Comparison of ENCODE assay signal across 4 fruit fly cellular contexts in the genomic region with DNA sequence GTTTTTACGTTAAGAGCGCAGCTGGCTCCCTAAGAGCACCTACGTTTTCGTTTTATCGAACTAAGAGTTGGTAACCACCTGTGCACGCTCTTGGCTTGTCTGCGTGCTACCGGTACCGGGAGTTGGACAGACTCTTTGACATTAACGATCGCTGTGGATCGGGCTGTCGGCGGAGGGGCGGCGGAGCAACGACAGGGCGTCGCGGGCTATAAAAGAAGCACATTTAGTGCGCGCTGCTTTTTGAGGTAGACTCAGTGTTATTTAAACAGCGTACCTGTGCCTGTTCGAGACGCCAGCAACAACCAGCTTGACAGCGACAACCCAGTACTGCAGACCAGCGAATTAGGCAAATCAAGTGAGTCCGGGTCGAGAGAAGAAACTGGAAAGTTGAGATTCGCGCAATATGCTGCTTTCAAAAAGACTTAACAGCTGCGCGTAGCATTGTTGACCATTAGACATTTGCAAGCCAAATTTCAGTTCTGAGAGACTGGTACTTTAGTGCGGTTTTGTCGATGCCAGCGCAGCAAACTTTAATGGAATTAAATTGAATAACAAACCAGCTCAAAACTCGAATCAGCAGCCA.
A peak's percentile ranks its signal among the peaks of the same experiment; 100 is the strongest.
TF ChIP-seq lines count a peak whose summit lies in the region.

No protein-coding gene starts in this region.

- TF ChIP-seq CTCF in whole organism, embryonic (GFP tag; optimal IDR thresholded peaks at IDR 0.05; lab: Kevin White, UChicago) = no peak

TF ChIP-seq in whole organism, embryonic, 481 proteins besides CTCF, POLR2A, EP300 and RAD21 (continues in another document):
- TF ChIP-seq onecut (GFP tag; IDR thresholded peaks at IDR 0.05; lab: Robert Waterston, UW) (0 out of 2 replicates have a peak, but pooled peaks have one; percentile 17), CG6765 (GFP tag; optimal IDR thresholded peaks at IDR 0.05; lab: Kevin White, UChicago) (peak; percentile 21), bbx (GFP tag; IDR thresholded peaks at IDR 0.05; lab: Robert Waterston, UW; ENCODE audit: partially characterized antibody) (0 out of 2 replicates have a peak, but pooled peaks have one; percentile 23), dpn (GFP tag; optimal IDR thresholded peaks at IDR 0.05; lab: Kevin White, UChicago) (no peak), sens (GFP tag; lab: Kevin White, UChicago) (peak; percentile 28), Adf1 (GFP tag; IDR thresholded peaks at IDR 0.05; lab: Robert Waterston, UW) (peak; percentile 60; the same call in 1 of the 2 replicates), Fer3 (tag; optimal IDR thresholded peaks at IDR 0.05; lab: Kevin White, UChicago) (no peak), Awh (GFP tag; IDR thresholded peaks at IDR 0.05; lab: Robert Waterston, UW) (peak; percentile 34; the same call in 1 of the 2 replicates), Stat92E (GFP tag; optimal IDR thresholded peaks at IDR 0.05; lab: Kevin White, UChicago) (no peak), B-H2 (GFP tag; optimal IDR thresholded peaks at IDR 0.05; lab: Kevin White, UChicago) (peak; percentile 2), Trl (optimal IDR thresholded peaks at IDR 0.05; lab: Kevin White, UChicago) (peak; percentile 42 to 49), Trl (GFP tag; optimal IDR thresholded peaks at IDR 0.05; lab: Kevin White, UChicago) (no peak), Med (GFP tag; lab: Kevin White, UChicago) (peak; percentile 76), mld (GFP tag; IDR thresholded peaks at IDR 0.05; lab: Robert Waterston, UW; ENCODE audit: partially characterized antibody) (0 out of 3 replicates have a peak, but pooled peaks have one; percentile 36), kni (GFP tag; optimal IDR thresholded peaks at IDR 0.05; lab: Kevin White, UChicago) (peak; percentile 44), chinmo (GFP tag; IDR thresholded peaks at IDR 0.05; lab: Robert Waterston, UW; ENCODE audit: partially characterized antibody) (0 out of 4 replicates have a peak, but pooled peaks have one; percentile 75), CG14860 (GFP tag; IDR thresholded peaks at IDR 0.05; lab: Robert Waterston, UW; ENCODE audit: partially characterized antibody) (0 out of 3 replicates have a peak, but pooled peaks have one; percentile 21), CG3163 (GFP tag; optimal IDR thresholded peaks at IDR 0.05; lab: Kevin White, UChicago) (peak; percentile 96)

TF ChIP-seq in whole organism, prepupa, 60 proteins besides CTCF, POLR2A, EP300 and RAD21 (continues in another document):
- TF ChIP-seq CG16779 (tag; optimal IDR thresholded peaks at IDR 0.05; lab: Kevin White, UChicago) (no peak), fd85E (GFP tag; optimal IDR thresholded peaks at IDR 0.05; lab: Kevin White, UChicago) (no peak), Eip75B (GFP tag; optimal IDR thresholded peaks at IDR 0.05; lab: Kevin White, UChicago) (peak; percentile 29), Eip93F (GFP tag; optimal IDR thresholded peaks at IDR 0.05; lab: Kevin White, UChicago) (no peak), CG8319 (GFP tag; optimal IDR thresholded peaks at IDR 0.05; lab: Kevin White, UChicago) (no peak), eg (GFP tag; IDR thresholded peaks at IDR 0.05; lab: Robert Waterston, UW) (peak; percentile 45; the same call in 1 of the 3 replicates), CG32006 (GFP tag; optimal IDR thresholded peaks at IDR 0.05; lab: Kevin White, UChicago) (no peak), CG1621 (tag; optimal IDR thresholded peaks at IDR 0.05; lab: Kevin White, UChicago) (peak; percentile 41), Ets21C (GFP tag; optimal IDR thresholded peaks at IDR 0.05; lab: Kevin White, UChicago) (no peak), CG7368 (GFP tag; optimal IDR thresholded peaks at IDR 0.05; lab: Kevin White, UChicago) (no peak), Blimp-1 (GFP tag; optimal IDR thresholded peaks at IDR 0.05; lab: Kevin White, UChicago) (no peak), vri (GFP tag; optimal IDR thresholded peaks at IDR 0.05; lab: Kevin White, UChicago) (peak; percentile 19), CG4318 (GFP tag; optimal IDR thresholded peaks at IDR 0.05; lab: Kevin White, UChicago) (no peak), Eip78C (GFP tag; lab: Kevin White, UChicago) (peak; percentile 64), CG11902 (GFP tag; optimal IDR thresholded peaks at IDR 0.05; lab: Kevin White, UChicago) (no peak), spab (GFP tag; optimal IDR thresholded peaks at IDR 0.05; lab: Kevin White, UChicago) (no peak), Sox14 (GFP tag; optimal IDR thresholded peaks at IDR 0.05; lab: Kevin White, UChicago) (no peak), Hr4 (GFP tag; optimal IDR thresholded peaks at IDR 0.05; lab: Kevin White, UChicago) (no peak), ss (GFP tag; optimal IDR thresholded peaks at IDR 0.05; lab: Kevin White, UChicago) (peak in 1 of 2 experiments; percentile 31), achi (GFP tag; optimal IDR thresholded peaks at IDR 0.05; lab: Kevin White, UChicago) (no peak), dac (GFP tag; optimal IDR thresholded peaks at IDR 0.05; lab: Kevin White, UChicago) (no peak), Hr39 (GFP tag; optimal IDR thresholded peaks at IDR 0.05; lab: Kevin White, UChicago) (no peak), Met (GFP tag; optimal IDR thresholded peaks at IDR 0.05; lab: Kevin White, UChicago) (no peak)

TF ChIP-seq in whole organism, pupa, 21 proteins besides CTCF, POLR2A, EP300 and RAD21:
- TF ChIP-seq Pif1B (GFP tag; optimal IDR thresholded peaks at IDR 0.05; lab: Kevin White, UChicago) (no peak), Pif1A (GFP tag; optimal IDR thresholded peaks at IDR 0.05; lab: Kevin White, UChicago) (peak; percentile 10), CG8159 (tag; optimal IDR thresholded peaks at IDR 0.05; lab: Kevin White, UChicago) (no peak), Snoo (tag; optimal IDR thresholded peaks at IDR 0.05; lab: Kevin White, UChicago) (peak; percentile 28), D1 (tag; optimal IDR thresholded peaks at IDR 0.05; lab: Kevin White, UChicago) (no peak), CG14655 (GFP tag; optimal IDR thresholded peaks at IDR 0.05; lab: Kevin White, UChicago) (peak; percentile 25), CG4496 (GFP tag; IDR thresholded peaks at IDR 0.05; lab: Robert Waterston, UW) (no peak; the same call in 2 of the 3 replicates), Ets98B (GFP tag; IDR thresholded peaks at IDR 0.05; lab: Robert Waterston, UW) (peak; percentile 48), fd96Ca (GFP tag; IDR thresholded peaks at IDR 0.05; lab: Robert Waterston, UW) (no peak; the same call in 2 of the 3 replicates), rn (GFP tag; IDR thresholded peaks at IDR 0.05; lab: Robert Waterston, UW) (no peak), CG12605 (GFP tag; IDR thresholded peaks at IDR 0.05; lab: Robert Waterston, UW) (no peak), CG32121 (GFP tag; IDR thresholded peaks at IDR 0.05; lab: Robert Waterston, UW) (no peak), gl (tag; optimal IDR thresholded peaks at IDR 0.05; lab: Kevin White, UChicago) (no peak), CG17806 (tag; optimal IDR thresholded peaks at IDR 0.05; lab: Kevin White, UChicago) (no peak)

TF ChIP-seq in whole organism, wandering third instar larva, 38 proteins besides CTCF, POLR2A, EP300 and RAD21:
- TF ChIP-seq Sp1 (GFP tag; optimal IDR thresholded peaks at IDR 0.05; lab: Kevin White, UChicago) (peak; percentile 14), Hr78 (GFP tag; optimal IDR thresholded peaks at IDR 0.05; lab: Kevin White, UChicago) (no peak), brk (GFP tag; optimal IDR thresholded peaks at IDR 0.05; lab: Kevin White, UChicago) (no peak), Abd-B (GFP tag; optimal IDR thresholded peaks at IDR 0.05; lab: Kevin White, UChicago) (no peak), lola (GFP tag; optimal IDR thresholded peaks at IDR 0.05; lab: Kevin White, UChicago) (no peak), woc (GFP tag; optimal IDR thresholded peaks at IDR 0.05; lab: Kevin White, UChicago) (peak; percentile 13), dmrt93B (GFP tag; optimal IDR thresholded peaks at IDR 0.05; lab: Kevin White, UChicago) (no peak), dsf (GFP tag; optimal IDR thresholded peaks at IDR 0.05; lab: Kevin White, UChicago; ENCODE audit: borderline replicate concordance) (no peak), Vsx2 (GFP tag; optimal IDR thresholded peaks at IDR 0.05; lab: Kevin White, UChicago; ENCODE audit: partially characterized antibody) (no peak), dl (GFP tag; optimal IDR thresholded peaks at IDR 0.05; lab: Kevin White, UChicago; ENCODE audit: insufficient read depth in 1 of 2, partially characterized antibody in 2 of 2) (peak in 1 of 2 experiments; percentile 10), Dfd (GFP tag; optimal IDR thresholded peaks at IDR 0.05; lab: Kevin White, UChicago) (no peak), usp (GFP tag; optimal IDR thresholded peaks at IDR 0.05; lab: Kevin White, UChicago) (no peak), ey (GFP tag; optimal IDR thresholded peaks at IDR 0.05; lab: Kevin White, UChicago) (no peak), h (GFP tag; optimal IDR thresholded peaks at IDR 0.05; lab: Kevin White, UChicago) (peak; percentile 22), Hnf4 (GFP tag; optimal IDR thresholded peaks at IDR 0.05; lab: Kevin White, UChicago) (no peak), tai (GFP tag; optimal IDR thresholded peaks at IDR 0.05; lab: Kevin White, UChicago) (peak; percentile 2), Dif (GFP tag; optimal IDR thresholded peaks at IDR 0.05; lab: Kevin White, UChicago; ENCODE audit: partially characterized antibody) (peak; percentile 46), pan (optimal IDR thresholded peaks at IDR 0.05; lab: Kevin White, UChicago) (no peak), Myc (optimal IDR thresholded peaks at IDR 0.05; lab: Kevin White, UChicago) (no peak), br (GFP tag; optimal IDR thresholded peaks at IDR 0.05; lab: Kevin White, UChicago) (peak; percentile 6), OdsH (GFP tag; optimal IDR thresholded peaks at IDR 0.05; lab: Kevin White, UChicago) (no peak), Mio (GFP tag; optimal IDR thresholded peaks at IDR 0.05; lab: Kevin White, UChicago) (no peak), rgr (GFP tag; optimal IDR thresholded peaks at IDR 0.05; lab: Kevin White, UChicago) (no peak), HLH106 (tag; optimal IDR thresholded peaks at IDR 0.05; lab: Kevin White, UChicago) (no peak), fru (GFP tag; optimal IDR thresholded peaks at IDR 0.05; lab: Kevin White, UChicago) (peak; percentile 31), jim (GFP tag; optimal IDR thresholded peaks at IDR 0.05; lab: Kevin White, UChicago) (peak; percentile 17)
TF ChIP-seq in whole organism, wandering third instar larva: peak in this region for 9.
